Worm (Caenorhabditis elegans): Measurements from ENCODE around the gene ttr-16.

DNA sequence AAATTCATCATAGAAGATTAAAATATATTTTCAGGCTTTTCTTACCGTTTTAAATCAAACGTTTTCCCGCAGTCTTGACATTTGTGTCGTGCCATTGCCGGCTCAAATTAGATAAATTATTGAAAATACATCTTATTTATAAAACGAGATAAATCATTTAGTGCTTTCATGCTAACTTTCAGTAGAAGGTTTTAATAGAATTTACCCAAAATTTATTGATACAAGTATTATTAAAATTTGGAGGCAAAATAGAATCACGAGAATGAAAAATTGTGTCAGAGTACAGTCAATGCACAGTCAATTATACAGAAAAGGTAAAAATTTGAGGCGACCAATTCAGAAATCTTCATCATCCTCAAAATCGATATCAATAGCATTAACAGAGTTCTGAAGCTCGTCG lies 14.5 kb upstream of the ttr-16 start, which contains the start of gene Y5F2A.4:
- TF ChIP-seq fkh-10 (GFP tag; optimal IDR thresholded peaks at IDR 0.05) = no peak
- TF ChIP-seq hlh-8 (tag; optimal IDR thresholded peaks at IDR 0.05) = no peak
- TF ChIP-seq unc-86 (tag; optimal IDR thresholded peaks at IDR 0.05) = no peak
- no peak for TF ChIP-seq T23F11.4 (GFP tag; optimal IDR thresholded peaks at IDR 0.05)

Measured in whole organism, late embryonic.